Worm (Caenorhabditis elegans): Measurements from ENCODE around the gene hex-3.

Gene hex-3

DNA sequence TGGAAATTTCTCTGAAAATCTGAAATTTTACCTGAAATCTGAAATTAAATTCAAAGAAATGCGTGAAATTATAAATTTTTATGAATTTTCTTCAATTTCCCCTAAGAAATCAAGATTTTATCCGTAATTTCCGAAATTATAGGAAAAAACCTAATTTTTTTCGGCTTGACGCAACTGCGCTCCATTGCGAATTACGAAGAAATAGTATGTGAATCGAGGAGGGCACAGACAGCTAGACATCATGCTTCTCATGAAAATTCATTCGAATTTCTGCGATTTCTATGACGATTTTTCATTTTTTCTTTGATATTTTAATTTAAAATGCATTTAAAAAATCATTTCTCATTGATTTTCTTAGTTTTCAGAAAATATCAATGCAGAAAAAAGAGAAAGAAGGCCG lies 33.0 kb downstream of the hex-3 start:
- no peak for TF ChIP-seq scrt-1 (GFP tag; IDR thresholded peaks at IDR 0.05)

DNA sequence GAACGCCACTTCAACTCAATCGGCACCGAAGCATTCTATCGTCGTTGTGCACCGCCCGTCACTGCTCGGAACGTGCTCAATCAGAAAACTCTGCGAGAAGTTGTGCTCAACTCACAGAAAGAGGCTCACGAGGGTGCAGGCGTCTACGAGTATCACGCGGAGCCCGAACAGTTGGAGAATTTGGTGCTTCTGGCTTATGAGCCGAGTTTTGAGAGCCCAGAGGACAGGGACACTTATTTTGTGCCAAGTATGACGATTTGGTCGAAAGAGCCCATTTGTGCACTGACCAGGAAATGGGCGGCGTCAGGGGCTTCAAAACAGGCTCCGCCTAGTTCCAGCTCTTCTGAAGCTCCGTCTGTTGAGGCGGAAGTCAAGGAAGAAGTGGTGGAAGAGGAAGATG lies 39.8 kb downstream of the hex-3 start:
- TF ChIP-seq hmg-4 (GFP tag; optimal IDR thresholded peaks at IDR 0.05) (no peak), ceh-13 (GFP tag; optimal IDR thresholded peaks at IDR 0.05) (no peak), tbx-37 (GFP tag; conservative IDR thresholded peaks at IDR 0.05) (no peak), B0310.2 (tag; optimal IDR thresholded peaks at IDR 0.05) (no peak), hnd-1 (tag; optimal IDR thresholded peaks at IDR 0.05) (no peak), flt-1 (GFP tag; IDR thresholded peaks at IDR 0.05) (no peak), aly-1 (tag; optimal IDR thresholded peaks at IDR 0.05) (no peak), scrt-1 (GFP tag; IDR thresholded peaks at IDR 0.05) (no peak), F13C5.2 (tag; optimal IDR thresholded peaks at IDR 0.05) (no peak), ets-7 (tag; optimal IDR thresholded peaks at IDR 0.05) (no peak), tra-4 (tag; optimal IDR thresholded peaks at IDR 0.05) (no peak), hmbx-1 (tag; optimal IDR thresholded peaks at IDR 0.05) (no peak), ama-1 (optimal IDR thresholded peaks at IDR 0.05) (no peak), tbx-11 (GFP tag; IDR thresholded peaks at IDR 0.05) (no peak), ceh-36 (tag; optimal IDR thresholded peaks at IDR 0.05) (no peak), sea-1 (GFP tag; conservative IDR thresholded peaks at IDR 0.05) (no peak), pes-1 (GFP tag; IDR thresholded peaks at IDR 0.05) (no peak)

DNA sequence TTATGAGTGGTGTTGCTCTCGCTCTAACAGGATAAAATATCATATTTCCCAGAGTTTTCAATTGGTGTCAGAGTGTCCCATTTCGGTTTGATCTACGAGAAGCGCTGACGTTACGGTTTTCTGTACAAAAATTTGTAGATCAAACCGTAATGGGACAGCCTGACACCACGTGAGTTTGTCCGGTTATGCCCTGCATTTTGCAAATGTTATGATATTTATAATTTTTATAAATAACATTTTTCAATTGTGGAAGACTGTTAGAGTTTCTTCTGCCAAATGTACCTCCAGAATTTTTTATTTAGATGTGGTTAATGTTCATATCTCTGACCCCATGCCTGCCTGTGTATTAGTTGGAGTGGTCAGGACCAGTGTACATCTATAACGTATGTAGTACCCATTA lies 45.2 kb downstream of the hex-3 start, which contains the start of gene fbxb-87:
Gene fbxb-87, plus strand, starts transcription at position 301 of the 400 bp plus-strand sequence.
- no peak for TF ChIP-seq sea-1 (GFP tag; conservative IDR thresholded peaks at IDR 0.05)
- TF ChIP-seq ama-1 (optimal IDR thresholded peaks at IDR 0.05): no peak
- no peak for TF ChIP-seq ceh-36 (tag; optimal IDR thresholded peaks at IDR 0.05)
- TF ChIP-seq flt-1 (GFP tag; IDR thresholded peaks at IDR 0.05): no peak
- no peak for TF ChIP-seq pes-1 (GFP tag; IDR thresholded peaks at IDR 0.05)
- no peak for TF ChIP-seq scrt-1 (GFP tag; IDR thresholded peaks at IDR 0.05)
- no peak for TF ChIP-seq hmg-4 (GFP tag; optimal IDR thresholded peaks at IDR 0.05)
- TF ChIP-seq ceh-13 (GFP tag; optimal IDR thresholded peaks at IDR 0.05): no peak
- TF ChIP-seq ets-7 (tag; optimal IDR thresholded peaks at IDR 0.05): no peak
- no peak for TF ChIP-seq B0310.2 (tag; optimal IDR thresholded peaks at IDR 0.05)
- no peak for TF ChIP-seq F13C5.2 (tag; optimal IDR thresholded peaks at IDR 0.05)
- TF ChIP-seq tbx-37 (GFP tag; conservative IDR thresholded peaks at IDR 0.05): no peak
- no peak for TF ChIP-seq aly-1 (tag; optimal IDR thresholded peaks at IDR 0.05)

DNA sequence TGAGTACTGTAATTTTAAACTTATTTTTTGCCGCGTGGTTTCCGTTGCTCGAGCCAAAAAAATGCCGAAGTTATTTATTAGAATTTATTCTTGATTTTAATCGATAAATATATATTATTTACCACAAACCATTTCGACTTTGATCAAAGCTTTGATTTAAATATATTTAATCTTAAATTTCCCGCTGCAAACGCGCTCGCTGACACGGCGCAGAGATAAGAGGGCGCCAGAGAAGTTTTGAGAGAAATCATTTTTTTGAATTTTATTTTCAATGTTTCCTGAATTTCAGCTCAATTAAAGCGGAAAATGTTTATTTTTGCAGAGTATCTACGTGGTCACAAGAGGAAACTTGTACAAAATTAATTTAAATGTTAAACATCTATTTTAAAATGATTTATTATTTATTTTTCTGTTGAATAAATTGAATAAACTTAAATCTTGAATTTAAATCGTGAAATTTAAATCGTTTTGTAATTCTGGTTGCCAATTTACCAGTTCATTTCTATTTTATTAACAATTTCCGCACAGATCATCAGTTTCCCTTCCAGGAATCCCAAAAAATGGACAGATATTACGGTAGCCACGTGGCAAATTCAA lies 46.9 kb downstream of the hex-3 start, which contains the start of gene com-1:
Gene com-1, plus strand, starts transcription at position 547 of the 597 bp plus-strand sequence.
- TF ChIP-seq hmbx-1 (tag; optimal IDR thresholded peaks at IDR 0.05): no peak
- no peak for TF ChIP-seq pes-1 (GFP tag; IDR thresholded peaks at IDR 0.05)
- TF ChIP-seq B0310.2 (tag; optimal IDR thresholded peaks at IDR 0.05): no peak
- no peak for TF ChIP-seq sea-1 (GFP tag; conservative IDR thresholded peaks at IDR 0.05)
- no peak for TF ChIP-seq ceh-36 (tag; optimal IDR thresholded peaks at IDR 0.05)
- no peak for TF ChIP-seq tbx-37 (GFP tag; conservative IDR thresholded peaks at IDR 0.05)
- TF ChIP-seq scrt-1 (GFP tag; IDR thresholded peaks at IDR 0.05): no peak
- TF ChIP-seq ama-1 (optimal IDR thresholded peaks at IDR 0.05): no peak
- no peak for TF ChIP-seq aly-1 (tag; optimal IDR thresholded peaks at IDR 0.05)

DNA sequence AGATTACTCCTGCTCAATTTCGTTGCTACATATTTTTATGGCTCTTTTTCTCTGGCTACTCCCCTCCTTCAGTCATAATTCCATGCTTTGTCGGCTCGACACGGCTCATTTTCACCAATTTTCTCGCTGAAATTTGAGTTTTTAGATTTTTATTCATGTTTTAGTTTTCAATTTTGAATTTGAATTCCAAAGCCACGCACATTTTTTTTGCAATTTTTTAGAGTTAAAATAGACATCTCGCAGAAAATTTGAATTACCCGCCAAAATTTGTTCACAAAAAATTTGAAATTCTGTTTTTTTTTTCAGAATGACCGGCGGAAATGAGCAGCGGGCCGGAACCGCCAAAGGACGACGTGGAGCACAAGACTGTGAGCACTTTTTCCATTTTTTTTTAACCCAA lies 53.3 kb downstream of the hex-3 start, which contains the start of gene unc-119:
Gene unc-119, plus strand, starts transcription at position 301 of the 400 bp plus-strand sequence.
- TF ChIP-seq B0310.2 (tag; optimal IDR thresholded peaks at IDR 0.05) (no peak), hmg-4 (GFP tag; optimal IDR thresholded peaks at IDR 0.05) (no peak), tra-4 (tag; optimal IDR thresholded peaks at IDR 0.05) (no peak), F13C5.2 (tag; optimal IDR thresholded peaks at IDR 0.05) (no peak)

DNA sequence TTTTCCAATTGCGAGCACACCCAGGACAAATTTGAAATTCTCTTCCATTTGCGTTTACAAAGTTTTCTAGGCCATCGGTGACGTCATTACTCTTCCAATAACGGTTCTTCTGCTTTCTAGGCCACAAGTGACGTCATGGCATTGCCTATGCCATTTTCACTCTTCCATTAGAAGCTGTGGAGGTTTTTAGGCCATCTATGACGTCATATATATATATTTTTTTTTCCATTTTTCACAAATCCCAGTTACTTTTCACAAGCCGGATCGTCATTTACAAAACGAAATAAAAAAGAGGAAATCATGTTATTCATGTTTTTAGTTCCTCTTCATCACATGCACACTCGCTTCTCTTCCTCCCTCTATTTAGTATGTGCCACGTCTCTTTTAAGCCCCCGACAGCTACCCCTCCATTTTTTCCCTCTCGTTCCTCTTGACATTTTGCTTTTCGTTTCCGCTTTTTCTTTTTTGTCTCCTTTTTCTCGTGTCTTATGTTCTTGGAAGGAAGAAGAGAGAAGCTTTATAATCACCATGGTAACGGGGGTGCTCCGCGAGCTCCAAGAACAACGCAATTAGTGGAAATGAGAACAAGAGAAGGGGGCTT lies 54.1 kb downstream of the hex-3 start:
- TF ChIP-seq hmg-4 (GFP tag; optimal IDR thresholded peaks at IDR 0.05): no peak
- TF ChIP-seq hmbx-1 (tag; optimal IDR thresholded peaks at IDR 0.05): no peak
- TF ChIP-seq hnd-1 (tag; optimal IDR thresholded peaks at IDR 0.05): no peak
- TF ChIP-seq tra-4 (tag; optimal IDR thresholded peaks at IDR 0.05): no peak
- TF ChIP-seq ceh-36 (tag; optimal IDR thresholded peaks at IDR 0.05): no peak
- no peak for TF ChIP-seq flt-1 (GFP tag; IDR thresholded peaks at IDR 0.05)
- no peak for TF ChIP-seq F13C5.2 (tag; optimal IDR thresholded peaks at IDR 0.05)
- TF ChIP-seq scrt-1 (GFP tag; IDR thresholded peaks at IDR 0.05): no peak
- TF ChIP-seq pes-1 (GFP tag; IDR thresholded peaks at IDR 0.05): no peak
- TF ChIP-seq sea-1 (GFP tag; conservative IDR thresholded peaks at IDR 0.05): no peak
- no peak for TF ChIP-seq tbx-37 (GFP tag; conservative IDR thresholded peaks at IDR 0.05)
- TF ChIP-seq B0310.2 (tag; optimal IDR thresholded peaks at IDR 0.05): no peak
- no peak for TF ChIP-seq aly-1 (tag; optimal IDR thresholded peaks at IDR 0.05)
- TF ChIP-seq ama-1 (optimal IDR thresholded peaks at IDR 0.05): no peak

DNA sequence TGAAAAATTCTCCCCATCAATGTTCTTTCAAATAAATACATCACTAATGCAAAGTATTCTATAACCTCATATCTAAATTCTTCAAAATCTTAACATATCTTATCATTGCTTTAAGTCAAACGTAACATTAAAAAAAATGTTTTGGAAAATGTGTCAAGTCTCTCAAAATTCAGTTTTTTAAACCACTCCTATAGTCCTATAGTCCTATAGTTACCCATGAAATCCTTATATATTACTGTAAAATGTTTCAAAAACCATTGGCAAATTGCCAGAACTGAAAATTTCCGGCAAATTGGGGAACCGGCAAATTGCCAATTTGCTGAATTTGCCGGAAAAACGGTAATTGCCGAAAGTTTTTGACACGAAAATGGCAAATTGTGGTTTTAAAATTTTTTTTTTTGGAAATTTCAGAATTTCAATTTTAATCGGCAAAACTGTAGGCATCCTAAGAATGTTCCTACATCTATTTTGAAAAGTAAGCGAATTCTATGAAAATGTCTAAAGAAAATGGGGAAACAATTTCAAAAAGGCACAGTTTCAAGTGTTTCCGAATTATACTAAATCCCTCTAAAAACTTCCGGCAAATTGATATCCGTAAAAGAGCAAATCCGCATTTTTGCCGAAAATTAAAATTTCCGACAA lies 55.4 kb downstream of the hex-3 start:
- no peak for TF ChIP-seq ama-1 (optimal IDR thresholded peaks at IDR 0.05)
- TF ChIP-seq tbx-11 (GFP tag; IDR thresholded peaks at IDR 0.05): no peak
- TF ChIP-seq aly-1 (tag; optimal IDR thresholded peaks at IDR 0.05): no peak
- TF ChIP-seq sea-1 (GFP tag; conservative IDR thresholded peaks at IDR 0.05): no peak
- TF ChIP-seq hnd-1 (tag; optimal IDR thresholded peaks at IDR 0.05): no peak
- TF ChIP-seq B0310.2 (tag; optimal IDR thresholded peaks at IDR 0.05): no peak
- TF ChIP-seq ceh-13 (GFP tag; optimal IDR thresholded peaks at IDR 0.05): no peak
- TF ChIP-seq flt-1 (GFP tag; IDR thresholded peaks at IDR 0.05): no peak
- no peak for TF ChIP-seq hmbx-1 (tag; optimal IDR thresholded peaks at IDR 0.05)
- TF ChIP-seq ceh-36 (tag; optimal IDR thresholded peaks at IDR 0.05): no peak
- TF ChIP-seq pes-1 (GFP tag; IDR thresholded peaks at IDR 0.05): no peak
- no peak for TF ChIP-seq F13C5.2 (tag; optimal IDR thresholded peaks at IDR 0.05)
- no peak for TF ChIP-seq tra-4 (tag; optimal IDR thresholded peaks at IDR 0.05)
- TF ChIP-seq ets-7 (tag; optimal IDR thresholded peaks at IDR 0.05): no peak
- TF ChIP-seq tbx-37 (GFP tag; conservative IDR thresholded peaks at IDR 0.05): no peak
- no peak for TF ChIP-seq hmg-4 (GFP tag; optimal IDR thresholded peaks at IDR 0.05)

Data from whole organism, early embryonic.